Fruit fly (Drosophila melanogaster) ovary, adult (tissue): ENCODE results near the gene Fum4.
A peak's percentile ranks its signal among the peaks of the same experiment; 100 is the strongest.

ENCODE experiments used
- CG17801 ChIP-seq: fragments of 200-800 bp; optimal IDR thresholded peaks from 2 replicates; lab custom pipeline; 2019; ENCODE audit warnings: missing biosample characterization, mild to moderate bottlenecking, missing genetic modification characterization, moderate library complexity; ENCODE audit not compliant: partially characterized antibody

The Fum4 gene

dm6 chr2L:10191396-10191795, at the start of gene Fum4:
Gene Fum4 (minus strand): TSS chr2L:10191496.
- no peak for TF ChIP-seq CG17801 (GFP tag; lab: Kevin White, UChicago)

- TF ChIP-seq CG17801 (GFP tag; lab: Kevin White, UChicago), result peak; percentile 26
Observed at dm6 chr2L:10238726-10239652, 47.7 kb upstream of the Fum4 start, which contains the start of gene me31B. Gene me31B (plus strand): TSS chr2L:10239341.

dm6 chr2L:10237725-10238446, 46.6 kb upstream of the Fum4 start, which contains the start of gene mthl15:
Gene mthl15 (minus strand): TSS chr2L:10238317.
- no peak for TF ChIP-seq CG17801 (GFP tag; lab: Kevin White, UChicago)

- no peak for TF ChIP-seq CG17801 (GFP tag; lab: Kevin White, UChicago)
Observed at dm6 chr2L:10232827-10233226, 41.5 kb upstream of the Fum4 start.

dm6 chr2L:10232152-10232816, 41.0 kb upstream of the Fum4 start, which contains the start of gene eEF1delta:
Gene eEF1delta (plus strand): TSS chr2L:10232507.
- no peak for TF ChIP-seq CG17801 (GFP tag; lab: Kevin White, UChicago)

dm6 chr2L:10231510-10231909, 40.2 kb upstream of the Fum4 start, which contains the start of gene ova:
Gene ova (minus strand): TSS chr2L:10231692.
- TF ChIP-seq CG17801 (GFP tag; lab: Kevin White, UChicago), result no peak

dm6 chr2L:10231092-10231494, 39.8 kb upstream of the Fum4 start:
- TF ChIP-seq CG17801 (GFP tag; lab: Kevin White, UChicago), result no peak

dm6 chr2L:10230455-10230854, 39.2 kb upstream of the Fum4 start:
- TF ChIP-seq CG17801 (GFP tag; lab: Kevin White, UChicago), result no peak

dm6 chr2L:10226724-10227407, 35.6 kb upstream of the Fum4 start, which contains the start of gene CG5708:
Gene CG5708 (minus strand): TSS chr2L:10226808.
- no peak for TF ChIP-seq CG17801 (GFP tag; lab: Kevin White, UChicago)

dm6 chr2L:10226213-10226723, 35.0 kb upstream of the Fum4 start:
- no peak for TF ChIP-seq CG17801 (GFP tag; lab: Kevin White, UChicago)

- no peak for TF ChIP-seq CG17801 (GFP tag; lab: Kevin White, UChicago)
Observed at dm6 chr2L:10222550-10223231, 31.4 kb upstream of the Fum4 start, which contains the start of gene Bcs1. Gene Bcs1 (plus strand): TSS chr2L:10222657.

dm6 chr2L:10221387-10221705, 30.1 kb upstream of the Fum4 start:
- TF ChIP-seq CG17801 (GFP tag; lab: Kevin White, UChicago), result no peak
